Fruit fly (Drosophila melanogaster): Measurements from ENCODE around the gene BORCS5.

The BORCS5 gene

DNA sequence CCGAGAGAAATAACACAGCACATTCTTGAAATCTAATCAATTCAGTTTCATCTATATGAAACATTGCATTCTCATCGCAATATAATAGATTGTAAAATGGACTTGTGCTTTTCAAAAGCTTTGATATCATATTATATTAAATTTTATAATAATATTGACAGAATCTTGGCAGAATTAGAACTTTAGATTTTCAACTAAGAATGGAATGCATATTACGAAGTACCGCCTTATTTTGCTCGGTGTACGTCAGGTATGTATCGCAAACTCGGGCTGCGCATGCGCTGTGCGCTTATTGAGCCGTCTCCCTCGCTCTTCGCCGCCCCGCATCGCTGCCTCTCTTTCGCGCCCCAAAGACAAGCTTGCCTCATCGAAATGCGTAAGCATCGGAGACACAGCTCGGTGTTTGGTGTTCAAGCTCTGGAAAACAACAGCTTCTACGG lies 42.6 kb upstream of the BORCS5 start (continued):
- TF ChIP-seq spab (GFP tag; optimal IDR thresholded peaks at IDR 0.05) (peak; percentile 82), salr (GFP tag; optimal IDR thresholded peaks at IDR 0.05) (peak; percentile 56 to 62), CG8632 (GFP tag; optimal IDR thresholded peaks at IDR 0.05) (peak; percentile 85), CG9139 (GFP tag; optimal IDR thresholded peaks at IDR 0.05) (peak; percentile 73), CG3032 (tag; optimal IDR thresholded peaks at IDR 0.05) (peak; percentile 93), OdsH (GFP tag; optimal IDR thresholded peaks at IDR 0.05) (peak; percentile 86), Lpt (GFP tag; optimal IDR thresholded peaks at IDR 0.05) (peak; percentile 74), topi (GFP tag; optimal IDR thresholded peaks at IDR 0.05) (peak; percentile 77)

DNA sequence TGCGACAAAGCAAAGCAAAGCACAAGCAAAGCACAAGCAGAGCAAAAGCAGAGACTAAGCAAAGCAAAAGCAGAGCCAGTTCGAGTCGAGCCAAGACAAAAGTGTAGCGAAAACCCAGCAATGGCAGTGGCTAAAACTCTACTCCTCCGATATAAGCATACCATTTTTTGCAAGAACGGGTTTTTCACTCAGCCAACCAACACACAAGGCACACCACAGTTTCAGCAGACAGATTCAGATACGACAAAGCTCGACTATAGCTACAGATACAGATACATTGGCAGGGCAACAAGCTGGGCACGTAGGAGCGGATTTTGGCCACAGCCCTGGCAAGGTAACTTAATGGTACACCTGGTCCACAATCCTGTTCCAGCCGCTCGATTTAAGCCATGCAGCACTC lies 41.0 kb upstream of the BORCS5 start:
- TF ChIP-seq fkh (GFP tag; optimal IDR thresholded peaks at IDR 0.05) (no peak), esn (GFP tag; optimal IDR thresholded peaks at IDR 0.05) (no peak), CG31627 (GFP tag; optimal IDR thresholded peaks at IDR 0.05) (no peak), Ets21C (GFP tag; optimal IDR thresholded peaks at IDR 0.05) (no peak), ss (GFP tag; optimal IDR thresholded peaks at IDR 0.05) (peak in 1 of 2 experiments; percentile 27), dsx (GFP tag; optimal IDR thresholded peaks at IDR 0.05; ENCODE audit: poor library complexity, severe bottlenecking) (peak; percentile 12), Hr38 (GFP tag; optimal IDR thresholded peaks at IDR 0.05) (no peak), Lpt (GFP tag; optimal IDR thresholded peaks at IDR 0.05) (peak; percentile 34), salr (GFP tag; optimal IDR thresholded peaks at IDR 0.05) (no peak), fd59A (GFP tag; optimal IDR thresholded peaks at IDR 0.05) (no peak), Gug (GFP tag; IDR thresholded peaks at IDR 0.05) (no peak), Blimp-1 (GFP tag; optimal IDR thresholded peaks at IDR 0.05) (no peak), achi (GFP tag; optimal IDR thresholded peaks at IDR 0.05) (no peak), cyc (GFP tag; optimal IDR thresholded peaks at IDR 0.05) (no peak), CG6163 (GFP tag; IDR thresholded peaks at IDR 0.05) (0 out of 3 replicates have a peak, but pooled peaks have one; percentile 12), CG10669 (GFP tag; optimal IDR thresholded peaks at IDR 0.05) (no peak), Eip93F (GFP tag; optimal IDR thresholded peaks at IDR 0.05) (no peak), net (GFP tag; optimal IDR thresholded peaks at IDR 0.05) (no peak), CG6854 (GFP tag; optimal IDR thresholded peaks at IDR 0.05) (peak; percentile 41), Hr4 (GFP tag; optimal IDR thresholded peaks at IDR 0.05) (no peak), Eip78C (GFP tag) (peak; percentile 56), Sox15 (GFP tag; optimal IDR thresholded peaks at IDR 0.05) (no peak)

DNA sequence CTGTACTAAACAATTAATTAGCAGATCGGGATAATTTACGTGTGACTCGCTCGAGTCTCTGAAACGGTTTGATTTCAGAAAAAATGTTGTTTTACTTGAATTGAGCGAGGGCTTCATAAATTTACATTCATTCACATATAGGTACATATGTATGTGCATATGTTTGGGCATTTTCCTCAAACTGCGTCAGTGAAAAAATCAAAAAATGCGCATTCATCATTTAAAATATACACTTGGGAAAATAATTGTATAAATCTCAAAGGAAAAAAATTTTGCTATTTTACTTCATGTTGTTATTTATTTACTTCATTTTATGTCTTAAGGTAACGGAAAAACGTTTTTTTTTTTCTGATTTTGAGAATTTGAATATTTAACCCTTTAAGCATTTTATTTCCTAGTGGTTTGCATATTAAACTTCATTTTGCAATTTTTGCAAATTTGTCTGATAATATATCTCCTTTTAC lies 34.3 kb upstream of the BORCS5 start, which contains the start of gene CG43156:
CG43156 (minus strand) TSS at position 51 of the 464 bp plus-strand sequence.
- no peak for TF ChIP-seq Eip75B (GFP tag; optimal IDR thresholded peaks at IDR 0.05)
- TF ChIP-seq Eip78C (GFP tag) = peak; percentile 41

DNA sequence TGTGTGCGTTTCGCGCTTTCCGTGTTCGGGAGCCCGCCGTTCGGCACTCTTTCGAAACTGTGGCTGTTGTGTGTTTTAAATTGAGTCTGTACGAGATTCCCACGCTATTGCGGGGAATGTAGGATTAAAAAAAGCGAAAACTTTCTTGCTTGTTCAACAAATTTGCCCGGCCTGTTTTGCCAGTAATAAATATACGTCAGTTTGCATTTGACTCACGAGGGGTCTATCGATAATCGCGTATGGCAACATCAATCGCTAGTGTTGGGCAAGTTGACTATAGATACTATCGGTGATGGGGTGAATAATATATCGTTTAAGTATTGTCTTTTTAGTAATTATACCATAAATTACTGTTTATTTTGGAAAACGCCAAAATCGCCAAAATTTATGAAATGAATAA lies 32.6 kb upstream of the BORCS5 start, which contains the start of gene Upf1:
Upf1 (minus strand) TSS at position 228 of the 400 bp plus-strand sequence.
- TF ChIP-seq CG31627 (GFP tag; optimal IDR thresholded peaks at IDR 0.05) = peak; percentile 13
- no peak for TF ChIP-seq CG16779 (tag; optimal IDR thresholded peaks at IDR 0.05)
- TF ChIP-seq CG3919 (GFP tag; optimal IDR thresholded peaks at IDR 0.05) = no peak
- TF ChIP-seq eg (GFP tag; IDR thresholded peaks at IDR 0.05) = no peak
- TF ChIP-seq CG6808 (GFP tag; optimal IDR thresholded peaks at IDR 0.05) = no peak
- no peak for TF ChIP-seq lz (GFP tag; optimal IDR thresholded peaks at IDR 0.05)
- peak; percentile 30 for TF ChIP-seq esn (GFP tag; optimal IDR thresholded peaks at IDR 0.05)
- TF ChIP-seq Lpt (GFP tag; optimal IDR thresholded peaks at IDR 0.05) = no peak
- TF ChIP-seq CG10631 (GFP tag; optimal IDR thresholded peaks at IDR 0.05) = peak; percentile 28
- no peak for TF ChIP-seq Gug (GFP tag; IDR thresholded peaks at IDR 0.05)
- no peak for TF ChIP-seq svp (GFP tag)
- TF ChIP-seq Ets96B (tag; optimal IDR thresholded peaks at IDR 0.05) = no peak
- TF ChIP-seq Hr38 (GFP tag; optimal IDR thresholded peaks at IDR 0.05) = no peak
- no peak for TF ChIP-seq net (GFP tag; optimal IDR thresholded peaks at IDR 0.05)
- TF ChIP-seq CG8632 (GFP tag; optimal IDR thresholded peaks at IDR 0.05) = no peak
